Worm (Caenorhabditis elegans): ENCODE data around the gene parg-1.

Gene parg-1

ce11 chrIV:8723720-8724119 lies 22.3 kb upstream of the parg-1 start, which contains the start of gene F21D5.9:
Gene F21D5.9, plus strand, starts transcription at chrIV:8724020.
- TF ChIP-seq mbf-1 (tag; optimal IDR thresholded peaks at IDR 0.05) (no peak), nhr-11 (tag; optimal IDR thresholded peaks at IDR 0.05) (no peak), alr-1 (tag; optimal IDR thresholded peaks at IDR 0.05) (no peak), lsy-2 (tag; optimal IDR thresholded peaks at IDR 0.05) (no peak), elt-3 (tag; optimal IDR thresholded peaks at IDR 0.05) (no peak), unc-62 (GFP tag; optimal IDR thresholded peaks at IDR 0.05) (no peak), nhr-21 (tag; optimal IDR thresholded peaks at IDR 0.05) (no peak), R02D3.7 (tag; optimal IDR thresholded peaks at IDR 0.05) (no peak), F13H6.1 (tag; optimal IDR thresholded peaks at IDR 0.05) (no peak), nhr-25 (tag; optimal IDR thresholded peaks at IDR 0.05) (no peak), nhr-23 (tag; optimal IDR thresholded peaks at IDR 0.05) (no peak), lin-11 (tag; optimal IDR thresholded peaks at IDR 0.05) (no peak), ceh-16 (tag; optimal IDR thresholded peaks at IDR 0.05) (no peak)

ce11 chrIV:8724907-8725306 lies 21.1 kb upstream of the parg-1 start:
- TF ChIP-seq aly-2 (tag; optimal IDR thresholded peaks at IDR 0.05) (no peak), crh-2 (tag; optimal IDR thresholded peaks at IDR 0.05) (no peak), nhr-11 (tag; optimal IDR thresholded peaks at IDR 0.05) (no peak), R02D3.7 (tag; optimal IDR thresholded peaks at IDR 0.05) (no peak), lsy-2 (tag; optimal IDR thresholded peaks at IDR 0.05) (no peak), skn-1 (tag; optimal IDR thresholded peaks at IDR 0.05) (no peak), Y55F3AM.14 (GFP tag; optimal IDR thresholded peaks at IDR 0.05) (no peak), nhr-129 (tag; optimal IDR thresholded peaks at IDR 0.05) (no peak), mbf-1 (tag; optimal IDR thresholded peaks at IDR 0.05) (no peak), nhr-12 (tag; optimal IDR thresholded peaks at IDR 0.05) (no peak), sem-4 (tag; optimal IDR thresholded peaks at IDR 0.05) (no peak), ZK546.5 (tag; optimal IDR thresholded peaks at IDR 0.05) (no peak), fos-1 (tag; optimal IDR thresholded peaks at IDR 0.05) (no peak), nhr-237 (tag; optimal IDR thresholded peaks at IDR 0.05) (no peak), nhr-77 (tag; optimal IDR thresholded peaks at IDR 0.05) (no peak), elt-1 (tag; optimal IDR thresholded peaks at IDR 0.05) (no peak), ceh-16 (tag; optimal IDR thresholded peaks at IDR 0.05) (no peak), lin-11 (tag; optimal IDR thresholded peaks at IDR 0.05) (no peak), snpc-4 (tag; optimal IDR thresholded peaks at IDR 0.05) (no peak)

ce11 chrIV:8725345-8725744 lies 20.7 kb upstream of the parg-1 start, which contains the start of gene pgm-3:
Gene pgm-3, plus strand, starts transcription at chrIV:8725722.
- TF ChIP-seq zag-1 (tag; optimal IDR thresholded peaks at IDR 0.05) (no peak), ztf-11 (tag; optimal IDR thresholded peaks at IDR 0.05) (no peak), mbf-1 (tag; optimal IDR thresholded peaks at IDR 0.05) (no peak), lin-13 (GFP tag; optimal IDR thresholded peaks at IDR 0.05) (no peak), crh-2 (tag; optimal IDR thresholded peaks at IDR 0.05) (no peak), ztf-4 (tag; optimal IDR thresholded peaks at IDR 0.05) (no peak), skn-1 (tag; optimal IDR thresholded peaks at IDR 0.05) (peak; percentile 20), fos-1 (tag; optimal IDR thresholded peaks at IDR 0.05) (peak; percentile 3), sma-9 (GFP tag; optimal IDR thresholded peaks at IDR 0.05) (no peak), sma-9 (tag; optimal IDR thresholded peaks at IDR 0.05) (no peak), snpc-4 (tag; optimal IDR thresholded peaks at IDR 0.05) (no peak), ZK546.5 (tag; optimal IDR thresholded peaks at IDR 0.05) (no peak), R02D3.7 (tag; optimal IDR thresholded peaks at IDR 0.05) (no peak), nhr-129 (tag; optimal IDR thresholded peaks at IDR 0.05) (no peak), nhr-23 (tag; optimal IDR thresholded peaks at IDR 0.05) (no peak)

ce11 chrIV:8728122-8728521 lies 17.9 kb upstream of the parg-1 start, which contains the start of gene otub-3:
Gene otub-3, plus strand, starts transcription at chrIV:8728177.
- TF ChIP-seq nhr-237 (tag; optimal IDR thresholded peaks at IDR 0.05) (no peak), blmp-1 (tag; optimal IDR thresholded peaks at IDR 0.05; ENCODE audit: insufficient read depth) (no peak), peb-1 (tag; optimal IDR thresholded peaks at IDR 0.05) (no peak), gmeb-1 (tag; optimal IDR thresholded peaks at IDR 0.05) (no peak), lin-39 (tag; optimal IDR thresholded peaks at IDR 0.05) (no peak), ztf-4 (tag; optimal IDR thresholded peaks at IDR 0.05) (no peak), aly-2 (tag; optimal IDR thresholded peaks at IDR 0.05) (no peak), nhr-77 (tag; optimal IDR thresholded peaks at IDR 0.05) (no peak), nhr-25 (tag; optimal IDR thresholded peaks at IDR 0.05) (no peak), ceh-82 (tag; optimal IDR thresholded peaks at IDR 0.05) (no peak), nhr-12 (tag; optimal IDR thresholded peaks at IDR 0.05) (no peak), ztf-1 (GFP tag; conservative IDR thresholded peaks at IDR 0.05) (no peak), elt-1 (tag; optimal IDR thresholded peaks at IDR 0.05) (no peak), egl-27 (tag; optimal IDR thresholded peaks at IDR 0.05) (no peak)
